Worm (Caenorhabditis elegans): ENCODE data around the gene C07A9.12.

C07A9.12 gene

ce11 chrIII:9717243-9717642, 10.1 kb downstream of the C07A9.12 start (continued):
- peak; percentile 50 for TF ChIP-seq pax-3 (tag; optimal IDR thresholded peaks at IDR 0.05)
- TF ChIP-seq unc-130 (tag; optimal IDR thresholded peaks at IDR 0.05) = no peak
- TF ChIP-seq fkh-8 (tag; optimal IDR thresholded peaks at IDR 0.05) = no peak
- TF ChIP-seq dsc-1 (tag; optimal IDR thresholded peaks at IDR 0.05) = peak; percentile 81
- no peak for TF ChIP-seq nhr-237 (tag; optimal IDR thresholded peaks at IDR 0.05)
- peak; percentile 14 for TF ChIP-seq mep-1 (tag; optimal IDR thresholded peaks at IDR 0.05)
- no peak for TF ChIP-seq mab-9 (GFP tag; IDR thresholded peaks at IDR 0.05)
- TF ChIP-seq ceh-8 (GFP tag; optimal IDR thresholded peaks at IDR 0.05) = peak; percentile 8
- no peak for TF ChIP-seq nhr-76 (tag; optimal IDR thresholded peaks at IDR 0.05)
- TF ChIP-seq nhr-11 (tag; optimal IDR thresholded peaks at IDR 0.05) = no peak
- TF ChIP-seq lin-15B (tag; optimal IDR thresholded peaks at IDR 0.05) = peak; percentile 35
- no peak for TF ChIP-seq sox-4 (tag; optimal IDR thresholded peaks at IDR 0.05)
- TF ChIP-seq unc-98 (GFP tag; IDR thresholded peaks at IDR 0.05) = no peak; the same call in 1 of the 2 replicates
- TF ChIP-seq C04F5.9 (tag; optimal IDR thresholded peaks at IDR 0.05) = peak; percentile 43
- no peak for TF ChIP-seq egl-27 (tag; optimal IDR thresholded peaks at IDR 0.05)
- TF ChIP-seq pag-3 (tag; optimal IDR thresholded peaks at IDR 0.05; ENCODE audit: borderline replicate concordance, insufficient read depth) = no peak
- TF ChIP-seq nhr-85 (tag) = peak; percentile 88
- TF ChIP-seq dpl-1 (GFP tag; optimal IDR thresholded peaks at IDR 0.05) = peak; percentile 7 to 46 (median 25)
- peak; percentile 88 for TF ChIP-seq nhr-19 (GFP tag; conservative IDR thresholded peaks at IDR 0.05)
- TF ChIP-seq vab-15 (tag; optimal IDR thresholded peaks at IDR 0.05) = no peak
- TF ChIP-seq nhr-77 (tag; optimal IDR thresholded peaks at IDR 0.05) = peak; percentile 40
- TF ChIP-seq lin-13 (GFP tag; optimal IDR thresholded peaks at IDR 0.05) = no peak
- no peak for TF ChIP-seq nhr-12 (tag; optimal IDR thresholded peaks at IDR 0.05)
- TF ChIP-seq ceh-90 (tag; optimal IDR thresholded peaks at IDR 0.05) = peak; percentile 20
- peak; percentile 60 for TF ChIP-seq tbx-2 (tag; optimal IDR thresholded peaks at IDR 0.05)
- TF ChIP-seq nhr-47 (tag; optimal IDR thresholded peaks at IDR 0.05) = peak; percentile 84
- peak; percentile 62 for TF ChIP-seq grh-1 (GFP tag; IDR thresholded peaks at IDR 0.05)
- TF ChIP-seq efl-1 (optimal IDR thresholded peaks at IDR 0.05) = peak; percentile 35 to 59
- peak; percentile 37 to 97 for TF ChIP-seq efl-1 (GFP tag; optimal IDR thresholded peaks at IDR 0.05 in 1 of 2)
- TF ChIP-seq hlh-4 (tag; optimal IDR thresholded peaks at IDR 0.05) = no peak
- no peak for TF ChIP-seq fkh-10 (GFP tag; optimal IDR thresholded peaks at IDR 0.05)
- TF ChIP-seq zag-1 (tag; optimal IDR thresholded peaks at IDR 0.05) = no peak
- TF ChIP-seq pqm-1 (tag; optimal IDR thresholded peaks at IDR 0.05) = no peak
- TF ChIP-seq sup-37 (GFP tag; optimal IDR thresholded peaks at IDR 0.05) = peak; percentile 55
- TF ChIP-seq isw-1 (GFP tag; IDR thresholded peaks at IDR 0.05) = no peak
- TF ChIP-seq C34B4.2 (tag; optimal IDR thresholded peaks at IDR 0.05) = no peak
- TF ChIP-seq elt-3 (tag; optimal IDR thresholded peaks at IDR 0.05) = peak in 4 of 6 experiments; percentile 3 to 14 (median 8)
- TF ChIP-seq ceh-88 (GFP tag; IDR thresholded peaks at IDR 0.05) = peak; percentile 62; the same call in 1 of the 2 replicates
- peak; percentile 64 for TF ChIP-seq lin-14 (GFP tag; optimal IDR thresholded peaks at IDR 0.05)
- TF ChIP-seq ama-1 (optimal IDR thresholded peaks at IDR 0.05) = peak; percentile 91
- no peak for TF ChIP-seq blmp-1 (tag; optimal IDR thresholded peaks at IDR 0.05)
- TF ChIP-seq nhr-28 (tag; optimal IDR thresholded peaks at IDR 0.05) = no peak
- no peak for TF ChIP-seq mef-2 (tag; optimal IDR thresholded peaks at IDR 0.05)
- TF ChIP-seq snpc-4 (tag; optimal IDR thresholded peaks at IDR 0.05) = peak; percentile 99
- TF ChIP-seq efl-3 (GFP tag; optimal IDR thresholded peaks at IDR 0.05) = no peak
- no peak for TF ChIP-seq nhr-84 (tag; optimal IDR thresholded peaks at IDR 0.05)
- peak; percentile 24 for TF ChIP-seq ztf-4 (tag; optimal IDR thresholded peaks at IDR 0.05)
- TF ChIP-seq F16B12.6 (tag; optimal IDR thresholded peaks at IDR 0.05) = peak; percentile 18
- TF ChIP-seq skn-1 (tag; optimal IDR thresholded peaks at IDR 0.05) = no peak
- peak; percentile 34 for TF ChIP-seq hpl-2 (GFP tag; optimal IDR thresholded peaks at IDR 0.05)
- TF ChIP-seq irx-1 (tag; optimal IDR thresholded peaks at IDR 0.05) = peak; percentile 71
- TF ChIP-seq hlh-17 (GFP tag; optimal IDR thresholded peaks at IDR 0.05; ENCODE audit: borderline replicate concordance) = no peak
- TF ChIP-seq unc-86 (tag; optimal IDR thresholded peaks at IDR 0.05) = peak; percentile 32
- TF ChIP-seq lir-3 (tag; optimal IDR thresholded peaks at IDR 0.05; ENCODE audit: poor library complexity) = peak; percentile 31
